Fruit fly (Drosophila melanogaster): ENCODE measurements around the gene Remo.

- no peak for TF ChIP-seq CG8944 (GFP tag; optimal IDR thresholded peaks at IDR 0.05)
- no peak for TF ChIP-seq maf-S (GFP tag; optimal IDR thresholded peaks at IDR 0.05)
- TF ChIP-seq Sin3A (optimal IDR thresholded peaks at IDR 0.05) = no peak
- TF ChIP-seq hth (optimal IDR thresholded peaks at IDR 0.05) = no peak
- no peak for TF ChIP-seq pfk (GFP tag; optimal IDR thresholded peaks at IDR 0.05)
- TF ChIP-seq dmrt11E (tag; optimal IDR thresholded peaks at IDR 0.05) = no peak
- TF ChIP-seq nerfin-2 (GFP tag; IDR thresholded peaks at IDR 0.05; ENCODE audit: partially characterized antibody) = no peak
- no peak for TF ChIP-seq Scr (GFP tag; IDR thresholded peaks at IDR 0.05; ENCODE audit: partially characterized antibody)
- no peak for TF ChIP-seq CG17829 (tag; optimal IDR thresholded peaks at IDR 0.05)
- no peak for TF ChIP-seq CG10274 (GFP tag; optimal IDR thresholded peaks at IDR 0.05)
- no peak for TF ChIP-seq Mrtf (GFP tag; IDR thresholded peaks at IDR 0.05)
- peak; percentile 25; the same call in 1 of the 2 replicates for TF ChIP-seq CG6689 (GFP tag; IDR thresholded peaks at IDR 0.05)
- no peak for TF ChIP-seq dimm (GFP tag; IDR thresholded peaks at IDR 0.05)
Observed at dm6 chrX:13238294-13238917, 49.4 kb upstream of the Remo start.
